Fruit fly (Drosophila melanogaster) whole organism, embryonic: Measurements from ENCODE around the gene Prosalpha6T.
"Not testable (repeated sequence)": the region's sequence is repeated elsewhere in the genome, so short reads cannot be mapped to it uniquely, and the experiment has no call there.

Experiments
- Adf1 ChIP-seq: fragments of 200-800 bp; sonication (Bioruptor generic); IDR thresholded peaks from 2 replicates; pipeline ENCODE4 v1.3.6; 2022; ENCODE audit warnings: missing biosample characterization, missing genetic modification characterization
- Atf3 ChIP-seq: fragments of 200-800 bp; sonication (Bioruptor generic); optimal IDR thresholded peaks from 3 replicates; lab custom pipeline; 2016; ENCODE audit warnings: missing biosample characterization, missing genetic modification characterization
- Awh ChIP-seq: fragments of 200-800 bp; sonication (Bioruptor generic); IDR thresholded peaks from 2 replicates; pipeline ENCODE4, ENCODE4 v1.3.6; 2022; ENCODE audit warnings: missing biosample characterization, missing genetic modification characterization
- B-H1 ChIP-seq: fragments of 200-800 bp; sonication (Bioruptor generic); IDR thresholded peaks from 3 replicates; pipeline ENCODE4 v1.3.6; 2022; ENCODE audit warnings: missing biosample characterization, missing genetic modification characterization
- CG10366 ChIP-seq: fragments of 200-800 bp; sonication (Bioruptor generic); IDR thresholded peaks from 2 replicates; pipeline ENCODE4 v1.3.6; 2022; ENCODE audit warnings: missing biosample characterization, missing genetic modification characterization
- CG11456 ChIP-seq: fragments of 200-800 bp; sonication (Bioruptor generic); IDR thresholded peaks from 3 replicates; pipeline ENCODE4 v1.3.6; 2022; ENCODE audit warnings: missing biosample characterization, missing genetic modification characterization
- CG12659 ChIP-seq: fragments of 200-800 bp; sonication (Bioruptor generic); optimal IDR thresholded peaks from 3 replicates; lab custom pipeline; 2017; ENCODE audit warnings: mild to moderate bottlenecking, missing biosample characterization, missing genetic modification reagents, missing genetic modification characterization
- CG13894 ChIP-seq: fragments of 200-800 bp; sonication (Bioruptor generic); optimal IDR thresholded peaks from 3 replicates; lab custom pipeline; 2018; ENCODE audit warnings: missing biosample characterization, mild to moderate bottlenecking, missing genetic modification characterization, moderate library complexity
- CG14014 ChIP-seq: fragments of 200-800 bp; sonication (Bioruptor generic); IDR thresholded peaks from 2 replicates; pipeline ENCODE4 v1.3.6; 2022; ENCODE audit warnings: missing biosample characterization, missing genetic modification characterization
- CG14050 ChIP-seq: fragments of 200-800 bp; sonication (Bioruptor generic); IDR thresholded peaks from 3 replicates; pipeline ENCODE4 v1.3.6; 2022; ENCODE audit warnings: missing biosample characterization, missing genetic modification characterization
- CG15696 ChIP-seq: fragments of 200-800 bp; sonication (Bioruptor generic); optimal IDR thresholded peaks from 2 replicates; lab custom pipeline; 2019; ENCODE audit warnings: missing biosample characterization, mild to moderate bottlenecking, missing genetic modification characterization, moderate library complexity
- CG1647 ChIP-seq: fragments of 200-800 bp; sonication (Bioruptor generic); optimal IDR thresholded peaks from 3 replicates; lab custom pipeline; 2016; ENCODE audit warnings: missing biosample characterization, missing genetic modification characterization
- CG17359 ChIP-seq: fragments of 200-800 bp; sonication (Bioruptor generic); optimal IDR thresholded peaks from 3 replicates; lab custom pipeline; 2018; ENCODE audit warnings: missing biosample characterization, mild to moderate bottlenecking, missing genetic modification characterization, moderate library complexity
- CG3281 ChIP-seq: fragments of 200-800 bp; sonication (Bioruptor generic); optimal IDR thresholded peaks from 3 replicates; lab custom pipeline; 2017; ENCODE audit warnings: missing biosample characterization, mild to moderate bottlenecking, missing genetic modification characterization
- CG34224 ChIP-seq: fragments of 200-800 bp; sonication (Bioruptor generic); IDR thresholded peaks from 3 replicates; pipeline ENCODE4 v1.3.6; 2022; ENCODE audit warnings: missing biosample characterization, missing genetic modification characterization; ENCODE audit not compliant: partially characterized antibody
- CG3838 ChIP-seq: fragments of 200-800 bp; sonication (Bioruptor generic); optimal IDR thresholded peaks from 3 replicates; lab custom pipeline; 2016; ENCODE audit warnings: missing biosample characterization, missing genetic modification characterization
- CG8944 ChIP-seq: fragments of 200-800 bp; sonication (Bioruptor generic); optimal IDR thresholded peaks from 3 replicates; lab custom pipeline; 2016; ENCODE audit warnings: missing biosample characterization, missing genetic modification characterization
- CHES-1-like ChIP-seq: fragments of 200-800 bp; sonication (Bioruptor generic); optimal IDR thresholded peaks from 2 replicates; lab custom pipeline; 2016; ENCODE audit warnings: missing biosample characterization, missing genetic modification characterization
- Camta ChIP-seq: fragments of 200-800 bp; sonication (Bioruptor generic); optimal IDR thresholded peaks from 2 replicates; lab custom pipeline; 2016; ENCODE audit warnings: missing biosample characterization, missing genetic modification characterization
- Ets65A ChIP-seq: fragments of 200-800 bp; sonication (Bioruptor generic); peaks from one replicate; lab custom pipeline; 2016; ENCODE audit warnings: missing biosample characterization, missing genetic modification characterization
- Ets97D ChIP-seq: fragments of 200-800 bp; sonication (Bioruptor generic); optimal IDR thresholded peaks from 3 replicates; lab custom pipeline; 2016; ENCODE audit warnings: missing biosample characterization, missing genetic modification characterization
- Gug ChIP-seq: fragments of 200-800 bp; sonication (Bioruptor generic); IDR thresholded peaks from 4 replicates; pipeline ENCODE4 v1.3.6; 2022; ENCODE audit warnings: missing biosample characterization, missing genetic modification characterization
- HLH3B ChIP-seq: fragments of 200-800 bp; sonication (Bioruptor generic); IDR thresholded peaks from 2 replicates; pipeline ENCODE4 v1.3.6; 2022; ENCODE audit warnings: missing biosample characterization, missing genetic modification characterization
- Hr51 ChIP-seq, 2 experiments: fragments of 200-800 bp; sonication (Bioruptor generic); optimal IDR thresholded peaks; 2 replicates in 1 of 2; 3 replicates in 1 of 2; lab custom pipeline; 2016 to 2018; ENCODE audit warnings: missing biosample characterization in 2 of 2, missing genetic modification characterization in 2 of 2, mild to moderate bottlenecking in 1 of 2, moderate library complexity in 1 of 2
- Hsf ChIP-seq: fragments of 200-800 bp; sonication (Bioruptor generic); optimal IDR thresholded peaks from 3 replicates; lab custom pipeline; 2016; ENCODE audit warnings: missing biosample characterization, missing genetic modification characterization
- Med ChIP-seq: fragments of 200-800 bp; sonication (Bioruptor generic); peaks from one replicate; lab custom pipeline; 2016; ENCODE audit warnings: missing biosample characterization, missing genetic modification characterization, mild to moderate bottlenecking, inconsistent platforms, moderate library complexity
- Meics ChIP-seq: fragments of 200-800 bp; sonication (Bioruptor generic); optimal IDR thresholded peaks from 2 replicates; lab custom pipeline; 2017; ENCODE audit warnings: missing biosample characterization, mild to moderate bottlenecking, missing genetic modification characterization
- Ptx1 ChIP-seq: fragments of 200-800 bp; sonication (Bioruptor generic); IDR thresholded peaks from 2 replicates; pipeline ENCODE4 v1.3.6; 2022; ENCODE audit warnings: missing biosample characterization, missing genetic modification characterization
- Side ChIP-seq: fragments of 200-800 bp; sonication (Bioruptor generic); optimal IDR thresholded peaks from 2 replicates; lab custom pipeline; 2016; ENCODE audit warnings: missing biosample characterization, missing genetic modification characterization
- Ssrp ChIP-seq: fragments of 200-800 bp; sonication (Bioruptor generic); optimal IDR thresholded peaks from 2 replicates; lab custom pipeline; 2018; ENCODE audit warnings: missing biosample characterization, mild to moderate bottlenecking, missing genetic modification characterization, moderate library complexity
- Stat92E ChIP-seq, 3 experiments: fragments of >200 bp in 2 of 3; fragments of 200-800 bp in 1 of 3; sonication (Bioruptor generic) in 1 of 3; optimal IDR thresholded peaks; 2 replicates each; lab custom pipeline; 2017 to 2019; ENCODE audit warnings: missing biosample characterization in 3 of 3, missing genetic modification characterization in 3 of 3, mild to moderate bottlenecking in 1 of 3, moderate library complexity in 1 of 3
- bcd ChIP-seq: fragments of 200-800 bp; sonication (Bioruptor generic); optimal IDR thresholded peaks from 2 replicates; lab custom pipeline; 2017; ENCODE audit warnings: missing biosample characterization, mild to moderate bottlenecking, missing genetic modification characterization
- btn ChIP-seq: fragments of 200-800 bp; sonication (Bioruptor generic); optimal IDR thresholded peaks from 2 replicates; lab custom pipeline; 2016; ENCODE audit warnings: missing biosample characterization, missing genetic modification characterization
- chif ChIP-seq, 2 experiments: fragments of 200-800 bp; sonication (Bioruptor generic); optimal IDR thresholded peaks; 3 replicates each; lab custom pipeline; 2016; ENCODE audit warnings: missing biosample characterization in 2 of 2, missing genetic modification characterization in 2 of 2
- fd96Cb ChIP-seq: fragments of 200-800 bp; sonication (Bioruptor generic); optimal IDR thresholded peaks from 2 replicates; lab custom pipeline; 2018; ENCODE audit warnings: missing biosample characterization, mild to moderate bottlenecking, missing genetic modification characterization, moderate library complexity
- grau ChIP-seq: fragments of 200-800 bp; optimal IDR thresholded peaks from 3 replicates; lab custom pipeline; 2019; ENCODE audit warnings: missing biosample characterization, mild to moderate bottlenecking, missing genetic modification characterization, moderate library complexity
- her ChIP-seq: fragments of 200-800 bp; sonication (Bioruptor generic); optimal IDR thresholded peaks from 2 replicates; lab custom pipeline; 2016; ENCODE audit warnings: missing biosample characterization, missing genetic modification characterization
- hkb ChIP-seq, 2 experiments: fragments of 200-800 bp in 1 of 2; fragments of >200 bp in 1 of 2; sonication (Bioruptor generic) in 1 of 2; IDR thresholded peaks in 1 of 2; optimal IDR thresholded peaks in 1 of 2; 2 replicates each; pipeline versions ENCODE4 v1.3.6 to Lab custom; 2017 to 2022; ENCODE audit warnings: missing biosample characterization in 1 of 2, missing genetic modification characterization in 1 of 2
- insv ChIP-seq, 2 experiments: fragments of 200-800 bp; sonication (Bioruptor generic); optimal IDR thresholded peaks; 3 replicates each; lab custom pipeline; 2016 to 2018; ENCODE audit warnings: missing biosample characterization in 2 of 2, missing genetic modification characterization in 2 of 2
- kni ChIP-seq: fragments of 200-800 bp; sonication (Bioruptor generic); optimal IDR thresholded peaks from 3 replicates; lab custom pipeline; 2017; ENCODE audit warnings: mild to moderate bottlenecking, missing biosample characterization, missing genetic modification reagents, missing genetic modification characterization
- otp ChIP-seq: fragments of 200-800 bp; sonication (Bioruptor generic); IDR thresholded peaks from 3 replicates; pipeline ENCODE4, ENCODE4 v1.3.6; 2022; ENCODE audit warnings: missing biosample characterization, missing genetic modification characterization
- pb ChIP-seq: fragments of 200-800 bp; sonication (Bioruptor generic); optimal IDR thresholded peaks from 3 replicates; lab custom pipeline; 2016; ENCODE audit warnings: missing biosample characterization, missing genetic modification characterization
- pho ChIP-seq: fragments of 200-800 bp; sonication (Bioruptor generic); optimal IDR thresholded peaks from 2 replicates; lab custom pipeline; 2016; ENCODE audit warnings: missing biosample characterization, missing genetic modification characterization
- ranshi ChIP-seq: fragments of 200-800 bp; sonication (Bioruptor generic); IDR thresholded peaks from 2 replicates; pipeline ENCODE4 v1.3.6; 2022; ENCODE audit warnings: missing biosample characterization, missing genetic modification characterization
- slbo ChIP-seq: fragments of 200-800 bp; sonication (Bioruptor generic); IDR thresholded peaks from 2 replicates; pipeline ENCODE4 v1.3.6; 2022; ENCODE audit warnings: missing biosample characterization, missing genetic modification characterization
- ssp ChIP-seq: fragments of 200-800 bp; sonication (Bioruptor generic); IDR thresholded peaks from 2 replicates; pipeline ENCODE4 v1.3.6; 2022; ENCODE audit warnings: missing biosample characterization, missing genetic modification characterization
- stwl ChIP-seq: fragments of 200-800 bp; sonication (Bioruptor generic); optimal IDR thresholded peaks from 3 replicates; lab custom pipeline; 2018; ENCODE audit warnings: missing biosample characterization, mild to moderate bottlenecking, missing genetic modification characterization, moderate library complexity
- toy ChIP-seq: fragments of 200-800 bp; sonication (Bioruptor generic); IDR thresholded peaks from 2 replicates; pipeline ENCODE4 v1.3.6; 2022; ENCODE audit warnings: missing biosample characterization, missing genetic modification characterization
- tx ChIP-seq: fragments of 200-800 bp; sonication (Bioruptor generic); optimal IDR thresholded peaks from 2 replicates; lab custom pipeline; 2016; ENCODE audit warnings: missing biosample characterization, missing genetic modification characterization

Prosalpha6T gene

DNA sequence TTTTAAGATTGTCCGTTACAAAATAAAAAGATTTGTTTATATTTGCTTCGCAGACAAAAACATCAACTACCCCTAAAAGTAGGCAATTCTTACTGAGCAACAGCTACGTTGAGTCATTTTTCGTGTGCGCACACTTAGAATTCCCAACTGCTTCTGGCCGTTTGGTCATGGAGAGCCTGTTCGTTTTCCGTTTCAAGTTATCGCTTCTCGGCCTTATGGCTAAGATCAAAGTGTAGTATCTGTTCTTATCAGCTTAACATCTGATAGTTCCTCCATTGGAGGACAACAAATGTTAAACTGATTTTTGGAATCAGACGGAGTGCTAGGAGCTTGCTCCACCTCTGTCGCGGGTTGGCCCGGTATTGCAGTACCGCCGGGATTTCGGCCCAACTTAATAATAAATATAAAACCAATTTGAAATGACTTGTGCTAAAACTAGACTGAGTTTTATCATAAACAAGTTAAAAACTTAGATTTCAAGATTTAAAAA is 16.2 kb upstream of the Prosalpha6T start (continued):
- TF ChIP-seq toy (0 out of 2 replicates have a peak, but pooled peaks have one; percentile 34), Gug (GFP tag; lab: Robert Waterston, UW) (peak; percentile 49; the same call in 2 of the 4 replicates), bcd (GFP tag; lab: Kevin White, UChicago) (peak; percentile 54), ranshi (GFP tag; lab: Robert Waterston, UW) (0 out of 2 replicates have a peak, but pooled peaks have one; percentile 58), Awh (peak; percentile 62; the same call in 1 of the 2 replicates), HLH3B (GFP tag; lab: Robert Waterston, UW) (peak; percentile 66; the same call in 1 of the 2 replicates), CG3838 (peak; percentile 27), hkb (GFP tag; IDR thresholded peaks at IDR 0.05; lab: Robert Waterston, UW) (peak; percentile 75), pho (GFP tag; lab: Kevin White, UChicago) (peak; percentile 56), Ets97D (peak; percentile 33), CG10366 (GFP tag; lab: Robert Waterston, UW) (peak; percentile 44; the same call in 1 of the 2 replicates), fd96Cb (tag; lab: Kevin White, UChicago) (peak; percentile 59), CG14014 (peak; percentile 41; the same call in 1 of the 2 replicates), pb (peak; percentile 42), otp (peak; percentile 76), B-H1 (GFP tag; lab: Robert Waterston, UW) (peak; percentile 40; the same call in 1 of the 3 replicates), Ets65A (peak; percentile 93), CG8944 (GFP tag; lab: Kevin White, UChicago) (peak; percentile 41), CG15696 (tag; lab: Kevin White, UChicago) (peak; percentile 73), Atf3 (GFP tag; lab: Kevin White, UChicago) (peak; percentile 21), stwl (tag; lab: Kevin White, UChicago) (peak; percentile 5), Med (GFP tag; lab: Kevin White, UChicago) (peak; percentile 97), ssp (GFP tag; lab: Robert Waterston, UW) (peak; percentile 29; the same call in 1 of the 2 replicates), kni (peak; percentile 95), grau (tag; lab: Kevin White, UChicago) (peak; percentile 41), CHES-1-like (peak; percentile 24), CG14050 (GFP tag; lab: Robert Waterston, UW) (0 out of 3 replicates have a peak, but pooled peaks have one; percentile 16), slbo (GFP tag; lab: Robert Waterston, UW) (peak; percentile 80), Ssrp (tag; lab: Kevin White, UChicago) (peak; percentile 2), Adf1 (peak; percentile 26; the same call in 1 of the 2 replicates), CG17359 (tag; lab: Kevin White, UChicago) (peak; percentile 83), Stat92E (GFP tag; optimal IDR thresholded peaks at IDR 0.05; lab: Kevin White, UChicago) (peak in 1 of 3 experiments; percentile 87), Meics (GFP tag; lab: Kevin White, UChicago) (peak; percentile 50), Hsf (GFP tag; lab: Kevin White, UChicago) (peak; percentile 44), CG1647 (GFP tag; lab: Kevin White, UChicago) (peak; percentile 74), CG3281 (GFP tag; lab: Kevin White, UChicago) (peak; percentile 24), CG11456 (GFP tag; lab: Robert Waterston, UW) (peak; percentile 69; the same call in 1 of the 3 replicates), CG12659 (GFP tag; lab: Kevin White, UChicago) (peak; percentile 41), her (peak; percentile 73), CG13894 (tag; lab: Kevin White, UChicago) (peak; percentile 90), insv (GFP tag; optimal IDR thresholded peaks at IDR 0.05; lab: Kevin White, UChicago) (peak in 1 of 2 experiments; percentile 63), btn (GFP tag; lab: Kevin White, UChicago) (peak; percentile 52), CG34224 (GFP tag; lab: Robert Waterston, UW) (peak; percentile 35; the same call in 1 of the 3 replicates), Hr51 (GFP tag; optimal IDR thresholded peaks at IDR 0.05; lab: Kevin White, UChicago) (peak in 1 of 2 experiments; percentile 47), chif (GFP tag; optimal IDR thresholded peaks at IDR 0.05; lab: Kevin White, UChicago) (peak in 1 of 2 experiments; percentile 52), Side (peak; percentile 1), Ptx1 (peak; percentile 43; the same call in 1 of the 2 replicates), tx (GFP tag; lab: Kevin White, UChicago) (peak; percentile 51), Camta (GFP tag; lab: Kevin White, UChicago) (peak; percentile 50)
- TF ChIP-seq hkb (optimal IDR thresholded peaks at IDR 0.05; lab: Kevin White, UChicago): not testable (repeated sequence)
